Fruit fly (Drosophila melanogaster): ENCODE results near the gene Poxm.
A peak's percentile ranks its signal among the peaks of the same experiment; 100 is the strongest.

Gene Poxm

DNA sequence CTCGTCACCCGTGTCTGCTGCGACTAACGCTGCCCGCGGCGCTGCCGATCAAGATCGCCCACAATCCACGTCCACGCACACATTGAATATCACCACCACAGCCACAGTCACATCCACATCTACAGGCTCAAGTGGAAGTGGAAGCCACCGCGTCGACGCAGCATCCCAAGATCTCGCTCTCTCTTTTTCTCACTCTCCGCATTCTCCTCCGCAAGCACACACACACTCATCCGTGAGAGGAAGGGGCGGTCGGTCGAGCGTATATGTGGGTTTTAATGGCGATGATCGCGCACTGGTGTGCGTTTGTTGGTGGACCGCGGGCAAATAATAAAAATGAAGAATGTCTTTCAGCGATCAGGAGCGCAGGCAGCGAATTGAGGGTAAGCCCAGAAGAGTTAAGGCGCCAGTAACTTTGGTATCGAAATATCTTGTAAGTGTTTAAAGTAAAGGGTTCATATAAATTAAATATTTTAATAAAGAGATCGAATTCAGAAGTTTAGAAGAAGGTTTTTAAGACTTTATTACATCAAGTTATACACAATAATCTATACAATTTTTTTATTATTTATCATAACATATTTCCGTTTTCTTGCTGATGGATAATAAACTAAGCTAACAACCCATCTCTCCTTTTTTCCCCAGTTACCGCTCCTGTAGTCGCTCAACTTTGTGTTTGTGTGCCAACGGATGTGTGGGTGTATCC, at the start of gene Poxm:
TSS of gene Poxm (minus strand) at position 25 of the 703 bp plus-strand sequence.
- TF ChIP-seq CG8301 (tag; optimal IDR thresholded peaks at IDR 0.05) (peak; percentile 96), CG13204 (GFP tag; optimal IDR thresholded peaks at IDR 0.05) (peak; percentile 74), EcR (GFP tag; optimal IDR thresholded peaks at IDR 0.05) (no peak), CG8159 (tag; optimal IDR thresholded peaks at IDR 0.05) (peak; percentile 98), fd96Ca (GFP tag; IDR thresholded peaks at IDR 0.05) (peak; percentile 91), CG9948 (tag; optimal IDR thresholded peaks at IDR 0.05) (peak; percentile 95), Ets98B (GFP tag; IDR thresholded peaks at IDR 0.05) (peak; percentile 86), Pif1A (GFP tag; optimal IDR thresholded peaks at IDR 0.05) (peak; percentile 89), rn (GFP tag; IDR thresholded peaks at IDR 0.05) (peak; percentile 87), CG34367 (tag; optimal IDR thresholded peaks at IDR 0.05) (peak; percentile 90), Snoo (tag; optimal IDR thresholded peaks at IDR 0.05) (peak; percentile 95), CG12605 (GFP tag; IDR thresholded peaks at IDR 0.05) (peak; percentile 74), CG15710 (tag; optimal IDR thresholded peaks at IDR 0.05) (peak; percentile 97), CG10348 (GFP tag; IDR thresholded peaks at IDR 0.05) (peak; percentile 90), CG17806 (tag; optimal IDR thresholded peaks at IDR 0.05) (peak; percentile 94), CG4496 (GFP tag; IDR thresholded peaks at IDR 0.05) (peak; percentile 90), Pif1B (GFP tag; optimal IDR thresholded peaks at IDR 0.05) (peak; percentile 91), D1 (tag; optimal IDR thresholded peaks at IDR 0.05) (peak; percentile 93), CG32121 (GFP tag; IDR thresholded peaks at IDR 0.05) (peak; percentile 93), CG14655 (GFP tag; optimal IDR thresholded peaks at IDR 0.05) (peak; percentile 99), gl (tag; optimal IDR thresholded peaks at IDR 0.05) (peak; percentile 76)

DNA sequence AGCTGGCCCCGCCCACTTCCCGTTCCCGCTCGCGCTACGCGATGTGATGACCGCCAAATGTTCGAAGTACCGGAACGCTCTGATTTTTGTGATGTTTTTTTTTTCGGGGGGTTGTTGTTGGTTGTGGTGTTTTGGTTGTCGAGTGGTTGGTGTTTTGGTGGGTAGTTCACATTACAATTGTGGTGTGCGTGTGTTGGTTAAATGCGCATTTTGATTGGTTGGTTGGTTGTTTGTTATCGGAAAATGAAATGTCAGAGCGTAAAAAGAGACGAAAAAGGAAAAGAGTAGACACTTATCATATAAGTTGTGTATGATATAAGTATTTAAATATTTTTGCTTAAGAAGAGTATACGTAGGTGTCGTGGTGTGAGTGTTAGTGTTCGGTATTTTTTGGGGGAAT, 35.0 kb upstream of the Poxm start:
- TF ChIP-seq Pif1A (GFP tag; optimal IDR thresholded peaks at IDR 0.05) (no peak), CG12605 (GFP tag; IDR thresholded peaks at IDR 0.05) (no peak), CG17806 (tag; optimal IDR thresholded peaks at IDR 0.05) (no peak), Pif1B (GFP tag; optimal IDR thresholded peaks at IDR 0.05) (no peak), CG10348 (GFP tag; IDR thresholded peaks at IDR 0.05) (no peak), Snoo (tag; optimal IDR thresholded peaks at IDR 0.05) (no peak), D1 (tag; optimal IDR thresholded peaks at IDR 0.05) (no peak), EcR (GFP tag; optimal IDR thresholded peaks at IDR 0.05) (no peak), CG8301 (tag; optimal IDR thresholded peaks at IDR 0.05) (no peak), Ets98B (GFP tag; IDR thresholded peaks at IDR 0.05) (no peak), CG4496 (GFP tag; IDR thresholded peaks at IDR 0.05) (no peak), CG32121 (GFP tag; IDR thresholded peaks at IDR 0.05) (no peak), CG9948 (tag; optimal IDR thresholded peaks at IDR 0.05) (no peak), rn (GFP tag; IDR thresholded peaks at IDR 0.05) (no peak), CG13204 (GFP tag; optimal IDR thresholded peaks at IDR 0.05) (no peak), CG8159 (tag; optimal IDR thresholded peaks at IDR 0.05) (no peak)

DNA sequence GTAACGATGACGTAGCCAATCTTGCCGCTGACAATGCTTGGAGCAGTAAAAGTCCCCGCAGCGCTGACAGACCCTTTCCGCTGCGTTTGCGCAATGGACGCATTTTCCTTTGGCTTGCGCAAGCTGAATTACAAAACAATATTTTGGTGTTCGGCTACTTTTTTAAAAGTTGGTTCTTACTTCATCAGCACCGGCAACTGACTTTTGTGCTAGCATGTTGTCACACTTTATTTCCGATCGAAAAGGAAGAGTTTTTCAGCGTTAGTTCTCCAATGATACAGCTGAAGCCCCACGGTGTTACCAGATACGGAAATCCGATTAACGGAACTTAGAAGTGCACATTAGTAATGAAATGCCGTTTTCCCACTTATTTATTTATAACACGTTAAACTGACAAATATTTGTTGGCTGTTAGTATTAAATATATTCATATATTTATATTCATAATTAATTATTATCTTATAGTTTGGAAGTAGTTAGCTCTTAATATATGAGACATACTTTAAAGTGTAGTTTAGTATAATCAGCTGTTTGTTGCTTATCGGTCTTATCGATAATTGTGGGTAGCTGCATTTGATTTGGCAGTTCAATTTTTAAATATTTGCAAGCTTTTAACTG, 28.8 kb upstream of the Poxm start, which contains the start of the genes Veneno and CG7963:
TSS of gene Veneno (minus strand) at position 296 of the 618 bp plus-strand sequence.
TSS of gene CG7963 (plus strand) at position 568 of the 618 bp plus-strand sequence.
- TF ChIP-seq CG4496 (GFP tag; IDR thresholded peaks at IDR 0.05) (no peak), fd96Ca (GFP tag; IDR thresholded peaks at IDR 0.05) (no peak), CG12605 (GFP tag; IDR thresholded peaks at IDR 0.05) (no peak), CG8159 (tag; optimal IDR thresholded peaks at IDR 0.05) (peak; percentile 31), D1 (tag; optimal IDR thresholded peaks at IDR 0.05) (no peak), CG15710 (tag; optimal IDR thresholded peaks at IDR 0.05) (peak; percentile 24), CG10348 (GFP tag; IDR thresholded peaks at IDR 0.05) (no peak), CG14655 (GFP tag; optimal IDR thresholded peaks at IDR 0.05) (no peak), CG17806 (tag; optimal IDR thresholded peaks at IDR 0.05) (no peak), Ets98B (GFP tag; IDR thresholded peaks at IDR 0.05) (no peak)

DNA sequence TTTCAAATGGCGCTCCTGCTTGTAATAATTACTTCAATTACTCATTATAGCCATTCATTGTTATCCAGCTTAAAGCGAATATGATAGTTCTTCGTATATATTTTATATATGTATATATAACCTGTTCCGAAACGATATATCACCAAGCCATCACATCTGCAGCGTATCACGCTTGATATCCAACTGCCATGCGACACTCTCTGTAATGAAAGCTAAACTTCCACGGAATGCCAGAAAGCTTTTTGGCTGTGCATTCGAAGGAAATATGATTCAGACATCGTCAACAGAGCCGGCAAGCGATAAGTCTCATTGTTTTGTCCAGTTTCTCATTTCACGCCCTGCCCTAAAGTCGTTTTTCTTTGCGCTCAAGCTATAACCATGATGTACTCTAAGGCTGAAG, 24.4 kb upstream of the Poxm start:
- TF ChIP-seq EcR (GFP tag; optimal IDR thresholded peaks at IDR 0.05) = peak; percentile 5
- no peak for TF ChIP-seq D1 (tag; optimal IDR thresholded peaks at IDR 0.05)

DNA sequence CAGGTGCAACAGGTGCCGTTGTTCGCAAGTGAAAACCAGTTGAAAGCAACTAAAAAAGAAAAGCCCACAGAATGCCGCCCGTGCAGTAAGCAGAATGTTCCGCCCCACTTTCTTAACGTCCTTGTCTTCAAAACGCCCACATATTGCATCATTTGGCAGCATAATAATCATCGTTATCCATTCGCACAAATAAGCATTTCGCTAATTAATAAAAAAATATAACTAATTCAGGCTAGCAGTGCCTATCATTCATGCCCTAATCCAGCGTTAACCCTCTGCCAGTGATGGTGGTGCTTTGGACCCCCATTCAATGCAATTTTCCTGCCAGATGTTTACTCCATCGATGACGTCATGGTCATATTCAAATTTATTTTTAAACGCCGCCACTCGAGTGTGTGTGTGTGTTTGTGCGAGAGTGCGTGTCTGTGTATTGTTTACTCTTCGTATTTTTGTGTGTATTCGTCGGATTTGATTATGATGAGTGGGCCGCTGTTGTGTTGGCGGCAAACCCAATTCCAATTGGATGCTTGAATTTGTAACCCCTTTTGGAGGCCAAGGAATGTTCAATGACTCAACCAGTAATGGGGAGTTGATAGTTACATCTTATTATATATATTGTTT, 23.9 kb upstream of the Poxm start:
- TF ChIP-seq CG17806 (tag; optimal IDR thresholded peaks at IDR 0.05) (no peak), CG10348 (GFP tag; IDR thresholded peaks at IDR 0.05) (no peak), gl (tag; optimal IDR thresholded peaks at IDR 0.05) (no peak), fd96Ca (GFP tag; IDR thresholded peaks at IDR 0.05) (no peak), CG32121 (GFP tag; IDR thresholded peaks at IDR 0.05) (no peak), EcR (GFP tag; optimal IDR thresholded peaks at IDR 0.05) (no peak), Pif1A (GFP tag; optimal IDR thresholded peaks at IDR 0.05) (no peak), CG8159 (tag; optimal IDR thresholded peaks at IDR 0.05) (no peak)
